Worm (Caenorhabditis elegans) whole organism, L2 larva: Measurements from ENCODE around the gene F13E9.11.

Source experiments
- ZK546.5 ChIP-seq: sonication (generic microtip); optimal IDR thresholded peaks from 2 replicates; lab custom pipeline; 2017; ENCODE audit warnings: missing biosample characterization, missing genetic modification characterization
- aly-2 ChIP-seq: fragments of 150-350 bp; optimal IDR thresholded peaks from 2 replicates; lab custom pipeline; 2014; ENCODE audit warnings: missing biosample characterization, missing genetic modification characterization
- ama-1 ChIP-seq: fragments of 150-350 bp; optimal IDR thresholded peaks from 2 replicates; lab custom pipeline; 2018; ENCODE audit warnings: inconsistent platforms
- egl-27 ChIP-seq: sonication (generic microtip); optimal IDR thresholded peaks from 3 replicates; lab custom pipeline; 2017; ENCODE audit warnings: missing biosample characterization, missing genetic modification reagents, missing genetic modification characterization
- fos-1 ChIP-seq: fragments of 150-350 bp; optimal IDR thresholded peaks from 2 replicates; lab custom pipeline; 2014; ENCODE audit warnings: missing biosample characterization, missing genetic modification characterization
- mbf-1 ChIP-seq: sonication (generic microtip); optimal IDR thresholded peaks from 2 replicates; lab custom pipeline; 2017; ENCODE audit warnings: missing biosample characterization, missing genetic modification characterization
- mdl-1 ChIP-seq, 2 experiments: fragments of 150-350 bp in 1 of 2; sonication (generic microtip) in 1 of 2; optimal IDR thresholded peaks; 2 replicates each; lab custom pipeline; 2017; ENCODE audit warnings: missing biosample characterization in 2 of 2, missing genetic modification characterization in 2 of 2
- nhr-12 ChIP-seq: fragments of 150-350 bp; optimal IDR thresholded peaks from 2 replicates; lab custom pipeline; 2014; ENCODE audit warnings: missing biosample characterization, missing genetic modification characterization
- nhr-21 ChIP-seq: fragments of 150-350 bp; optimal IDR thresholded peaks from 2 replicates; lab custom pipeline; 2014; ENCODE audit warnings: missing biosample characterization, missing genetic modification characterization
- nhr-23 ChIP-seq: fragments of 150-350 bp; optimal IDR thresholded peaks from 2 replicates; lab custom pipeline; 2014; ENCODE audit warnings: missing biosample characterization, missing genetic modification reagents, missing genetic modification characterization
- snpc-4 ChIP-seq: fragments of 150-350 bp; optimal IDR thresholded peaks from 2 replicates; lab custom pipeline; 2014; ENCODE audit warnings: missing biosample characterization, missing genetic modification characterization
- zag-1 ChIP-seq: fragments of 150-350 bp; optimal IDR thresholded peaks from 2 replicates; lab custom pipeline; 2014; ENCODE audit warnings: missing biosample characterization, missing genetic modification characterization
- ztf-4 ChIP-seq: fragments of 150-350 bp; optimal IDR thresholded peaks from 2 replicates; lab custom pipeline; 2014; ENCODE audit warnings: missing biosample characterization, missing genetic modification characterization

DNA sequence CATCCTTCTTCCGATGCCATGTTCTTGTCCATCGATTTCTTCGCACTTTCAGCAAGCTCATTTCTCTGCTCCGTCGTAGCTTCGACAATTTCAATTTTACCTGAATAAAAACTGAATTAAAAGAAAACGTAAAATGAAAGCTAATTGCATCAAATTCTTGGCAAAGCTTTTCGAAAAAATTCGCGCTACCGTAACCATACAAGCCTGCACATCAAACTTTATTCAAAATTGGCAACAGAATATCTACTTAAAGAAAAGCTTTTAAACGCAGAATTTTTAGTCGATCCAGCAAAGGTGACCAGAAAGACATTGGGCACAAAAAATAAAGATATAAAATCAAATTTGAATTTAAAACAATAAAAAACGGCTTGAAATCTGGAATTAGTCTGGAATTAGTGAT lies 26.7 kb downstream of the F13E9.11 start:
- TF ChIP-seq snpc-4 (tag; lab: Kevin White, UChicago) (no peak), ama-1 (lab: Kevin White, UChicago) (no peak), egl-27 (no peak), fos-1 (tag; lab: Kevin White, UChicago) (no peak), mdl-1 (tag; optimal IDR thresholded peaks at IDR 0.05; lab: Kevin White, UChicago) (no peak), nhr-21 (tag; lab: Kevin White, UChicago) (no peak), aly-2 (tag; lab: Kevin White, UChicago) (no peak), zag-1 (no peak), ZK546.5 (tag; lab: Kevin White, UChicago) (no peak), nhr-23 (tag; lab: Kevin White, UChicago) (no peak), ztf-4 (tag; lab: Kevin White, UChicago) (no peak), nhr-12 (tag; lab: Kevin White, UChicago) (no peak), mbf-1 (tag; lab: Kevin White, UChicago) (no peak)
